Worm (Caenorhabditis elegans) whole organism, L4 larva: ENCODE measurements around the gene srx-9.

ENCODE experiments used
- F37D6.2 ChIP-seq: sonication (generic microtip); optimal IDR thresholded peaks from 2 replicates; lab custom pipeline; 2016; ENCODE audit warnings: mild to moderate bottlenecking, missing genetic modification characterization, missing compliant biosample characterization
- F49E8.2 ChIP-seq: sonication (generic microtip); optimal IDR thresholded peaks from 2 replicates; lab custom pipeline; 2016; ENCODE audit warnings: missing compliant biosample characterization, mild to moderate bottlenecking, missing genetic modification characterization, borderline replicate concordance
- Y75B8A.6 ChIP-seq: fragments of 200-800 bp; sonication (Bioruptor generic); IDR thresholded peaks from 2 replicates; pipeline ENCODE4 v1.3.6; 2022; ENCODE audit warnings: missing genetic modification reagents, missing genetic modification characterization, missing compliant biosample characterization
- ZK337.2 ChIP-seq: fragments of 200-800 bp; sonication (Bioruptor generic); IDR thresholded peaks from 2 replicates; pipeline ENCODE4 v1.3.6; 2022; ENCODE audit warnings: missing genetic modification reagents, missing genetic modification characterization, missing compliant biosample characterization
- aha-1 ChIP-seq: fragments of 150-350 bp; peaks from one replicate; lab custom pipeline; 2014; ENCODE audit warnings: missing biosample characterization, missing genetic modification characterization
- ceh-28 ChIP-seq: fragments of 150-350 bp; optimal IDR thresholded peaks from 2 replicates; lab custom pipeline; 2014; ENCODE audit warnings: missing biosample characterization, missing genetic modification reagents, missing genetic modification characterization
- ceh-32 ChIP-seq: sonication (generic microtip); optimal IDR thresholded peaks from 2 replicates; lab custom pipeline; 2016; ENCODE audit warnings: mild to moderate bottlenecking, missing genetic modification characterization, missing compliant biosample characterization; ENCODE audit not compliant: poor library complexity
- ces-1 ChIP-seq: fragments of 150-350 bp; sonication (generic microtip); optimal IDR thresholded peaks from 4 replicates; lab custom pipeline; 2014; ENCODE audit warnings: missing biosample characterization, missing genetic modification reagents, missing genetic modification characterization
- daf-16 ChIP-seq, 3 experiments: sonication (generic microtip); optimal IDR thresholded peaks; 2 replicates each; lab custom pipeline; 2016 to 2017; ENCODE audit warnings: missing genetic modification characterization in 3 of 3, missing genetic modification reagents in 3 of 3, mild to moderate bottlenecking in 2 of 3, missing compliant biosample characterization in 2 of 3, missing biosample characterization in 1 of 3, moderate library complexity in 1 of 3
- daf-8 ChIP-seq: fragments of 200-800 bp; sonication (Bioruptor generic); IDR thresholded peaks from 2 replicates; pipeline ENCODE4 v1.3.6; 2022; ENCODE audit warnings: missing genetic modification characterization, missing compliant biosample characterization
- fkh-10 ChIP-seq: fragments of 150-350 bp; optimal IDR thresholded peaks from 2 replicates; lab custom pipeline; 2014; ENCODE audit warnings: missing biosample characterization, missing genetic modification reagents, missing genetic modification characterization
- hif-1 ChIP-seq, 2 experiments: sonication (generic microtip); optimal IDR thresholded peaks; 2 replicates each; lab custom pipeline; 2016 to 2017; ENCODE audit warnings: missing compliant biosample characterization in 2 of 2, missing genetic modification characterization in 2 of 2, missing genetic modification reagents in 2 of 2, missing genotype in 2 of 2, mild to moderate bottlenecking in 1 of 2
- hlh-11 ChIP-seq: fragments of 200-800 bp; sonication (Bioruptor generic); optimal IDR thresholded peaks from 2 replicates; lab custom pipeline; 2018; ENCODE audit warnings: mild to moderate bottlenecking, missing genetic modification characterization, missing compliant biosample characterization
- hmg-1.1 ChIP-seq: fragments of 200-800 bp; sonication (Bioruptor generic); IDR thresholded peaks from 2 replicates; pipeline ENCODE4 v1.3.6; 2022; ENCODE audit warnings: missing genetic modification reagents, missing genetic modification characterization, missing compliant biosample characterization
- mdl-1 ChIP-seq, 2 experiments: fragments of 150-350 bp in 1 of 2; sonication (generic microtip) in 1 of 2; optimal IDR thresholded peaks; 2 replicates each; lab custom pipeline; 2014 to 2017; ENCODE audit warnings: missing biosample characterization in 2 of 2, missing genetic modification characterization in 2 of 2
- mep-1 ChIP-seq: fragments of 150-350 bp; sonication (generic microtip); optimal IDR thresholded peaks from 3 replicates; lab custom pipeline; 2014; ENCODE audit warnings: missing biosample characterization, missing genetic modification characterization
- mes-2 ChIP-seq: sonication (generic microtip); optimal IDR thresholded peaks from 2 replicates; lab custom pipeline; 2016; ENCODE audit warnings: missing genotype, mild to moderate bottlenecking, missing genetic modification characterization, missing compliant biosample characterization; ENCODE audit not compliant: poor library complexity, severe bottlenecking
- mxl-2 ChIP-seq: fragments of 200-800 bp; sonication (Bioruptor generic); conservative IDR thresholded peaks from 2 replicates; pipeline ENCODE4 v1.3.6; 2022; ENCODE audit warnings: missing genetic modification reagents, missing genetic modification characterization, missing compliant biosample characterization
- nhr-42 ChIP-seq: fragments of 200-800 bp; sonication (Bioruptor generic); IDR thresholded peaks from 2 replicates; pipeline ENCODE4 v1.3.6; 2022; ENCODE audit warnings: missing genetic modification characterization, missing compliant biosample characterization
- rbr-2 ChIP-seq: sonication (generic microtip); optimal IDR thresholded peaks from 2 replicates; lab custom pipeline; 2016; ENCODE audit warnings: missing genotype, missing genetic modification characterization, missing compliant biosample characterization
- spr-1 ChIP-seq: sonication (generic microtip); optimal IDR thresholded peaks from 2 replicates; lab custom pipeline; 2016; ENCODE audit warnings: mild to moderate bottlenecking, missing genetic modification characterization, missing compliant biosample characterization
- tra-1 ChIP-seq: fragments of 200-800 bp; sonication (Bioruptor generic); IDR thresholded peaks from 2 replicates; pipeline ENCODE4 v1.3.6; 2022; ENCODE audit warnings: missing genetic modification reagents, missing genetic modification characterization, missing compliant biosample characterization
- unc-39 ChIP-seq: sonication (generic microtip); optimal IDR thresholded peaks from 2 replicates; lab custom pipeline; 2017; ENCODE audit warnings: missing biosample characterization, missing genetic modification characterization
- unc-62 ChIP-seq, 3 experiments: fragments of 150-350 bp in 1 of 3; sonication (generic microtip); optimal IDR thresholded peaks in 2 of 3; peaks in 1 of 3; 1 replicate in 1 of 3; 2 replicates in 2 of 3; lab custom pipeline; 2014 to 2017; ENCODE audit warnings: missing biosample characterization in 3 of 3, missing genetic modification characterization in 3 of 3, missing genetic modification reagents in 3 of 3, missing genotype in 1 of 3
- vab-7 ChIP-seq: fragments of 200-800 bp; sonication (Bioruptor generic); IDR thresholded peaks from 2 replicates; pipeline ENCODE4 v1.3.6; 2022; ENCODE audit warnings: missing genetic modification reagents, missing genetic modification characterization, missing compliant biosample characterization
- zag-1 ChIP-seq: fragments of 150-350 bp; optimal IDR thresholded peaks from 2 replicates; lab custom pipeline; 2014; ENCODE audit warnings: missing biosample characterization, missing genetic modification characterization
- zfp-2 ChIP-seq: sonication (generic microtip); optimal IDR thresholded peaks from 2 replicates; lab custom pipeline; 2016; ENCODE audit warnings: mild to moderate bottlenecking, missing genetic modification characterization, missing compliant biosample characterization
- zfp-3 ChIP-seq: fragments of 200-800 bp; sonication (Bioruptor generic); conservative IDR thresholded peaks from 2 replicates; pipeline ENCODE4 v1.3.6; 2022; ENCODE audit warnings: missing genetic modification reagents, missing genetic modification characterization, missing compliant biosample characterization
- zip-2 ChIP-seq: fragments of 150-350 bp; optimal IDR thresholded peaks from 2 replicates; lab custom pipeline; 2014; ENCODE audit warnings: missing biosample characterization, missing genetic modification characterization

Gene srx-9

DNA sequence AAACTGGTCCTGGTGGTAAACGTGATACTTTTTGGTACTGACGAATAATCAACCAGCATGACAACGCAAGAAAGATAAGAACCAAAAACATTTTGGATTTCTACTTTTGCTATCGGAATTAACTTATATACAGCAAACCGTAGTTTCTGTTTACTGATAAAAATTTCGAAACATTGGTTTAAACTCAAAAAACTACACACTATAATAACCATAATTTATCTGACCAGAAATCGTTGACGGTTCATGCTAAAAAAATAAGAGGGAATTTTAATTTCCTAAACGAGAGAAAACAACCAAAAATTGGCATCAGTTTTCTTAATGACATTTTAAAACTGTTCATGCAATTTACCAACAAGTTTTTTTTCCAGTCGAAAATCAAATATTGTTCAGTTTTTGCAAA lies 33.6 kb downstream of the srx-9 start, which contains the start of gene cyp-35A1:
cyp-35A1 (minus strand) TSS at position 101 of the 400 bp plus-strand sequence.
- TF ChIP-seq zag-1 (tag; lab: Kevin White, UChicago) = no peak
- no peak for TF ChIP-seq rbr-2 (tag; lab: Kevin White, UChicago)
- no peak for TF ChIP-seq daf-16 (GFP tag; optimal IDR thresholded peaks at IDR 0.05; lab: Kevin White, UChicago)
- no peak for TF ChIP-seq daf-16 (tag; optimal IDR thresholded peaks at IDR 0.05; lab: Kevin White, UChicago)
- no peak for TF ChIP-seq hif-1 (tag; optimal IDR thresholded peaks at IDR 0.05; lab: Kevin White, UChicago)
- TF ChIP-seq F37D6.2 (tag; lab: Kevin White, UChicago) = no peak
- TF ChIP-seq mes-2 (tag; lab: Kevin White, UChicago) = no peak
- no peak for TF ChIP-seq hmg-1.1
- TF ChIP-seq hlh-11 (tag; lab: Kevin White, UChicago) = no peak
- TF ChIP-seq unc-39 = no peak
- no peak for TF ChIP-seq vab-7 (GFP tag; lab: Robert Waterston, UW)
- TF ChIP-seq mep-1 (tag; lab: Kevin White, UChicago) = no peak
- TF ChIP-seq Y75B8A.6 (GFP tag; lab: Robert Waterston, UW) = no peak
- no peak for TF ChIP-seq F49E8.2
- no peak for TF ChIP-seq zip-2 (tag; lab: Kevin White, UChicago)
- no peak for TF ChIP-seq ceh-28 (tag; lab: Kevin White, UChicago)
- no peak for TF ChIP-seq ZK337.2
- TF ChIP-seq fkh-10 (GFP tag; lab: Kevin White, UChicago) = no peak
- TF ChIP-seq ceh-32 (tag; lab: Kevin White, UChicago) = no peak

DNA sequence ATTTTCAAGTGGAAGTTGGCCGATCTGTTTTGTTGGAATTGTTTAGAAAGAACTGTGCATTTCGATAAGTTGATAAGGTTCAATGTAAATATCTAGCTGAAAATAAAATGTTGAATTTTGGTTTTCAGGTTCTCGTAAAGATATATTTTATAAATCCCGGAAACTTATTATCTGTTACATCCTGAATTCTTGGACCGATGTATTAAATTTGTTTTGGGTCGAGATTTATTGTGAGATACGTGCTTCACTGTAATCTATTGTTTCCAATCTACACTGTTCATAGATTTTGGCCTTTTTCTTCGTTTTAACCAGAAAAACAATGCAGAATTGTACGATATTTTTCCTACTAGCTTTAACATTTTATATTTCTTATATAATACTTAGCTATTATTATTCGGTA lies 38.1 kb downstream of the srx-9 start, which contains the start of gene C03G6.6:
C03G6.6 (plus strand) TSS at position 301 of the 400 bp plus-strand sequence.
- TF ChIP-seq zfp-2 (tag; lab: Kevin White, UChicago) (no peak), mxl-2 (GFP tag; lab: Robert Waterston, UW) (no peak), tra-1 (no peak), nhr-42 (no peak), zfp-3 (no peak), aha-1 (no peak)
- TF ChIP-seq, all 104 proteins: peak for 0

- TF ChIP-seq ZK337.2 = no peak
- TF ChIP-seq daf-16 (GFP tag; optimal IDR thresholded peaks at IDR 0.05; lab: Kevin White, UChicago) = no peak
- no peak for TF ChIP-seq daf-16 (tag; optimal IDR thresholded peaks at IDR 0.05; lab: Kevin White, UChicago)
- TF ChIP-seq mdl-1 (tag; optimal IDR thresholded peaks at IDR 0.05; lab: Kevin White, UChicago) = no peak
Observed at ce11 chrV:7356684-7357083, 38.6 kb downstream of the srx-9 start, which contains the start of gene C03G6.21. TSS of gene C03G6.21 (minus strand) at chrV:7356784.

ce11 chrV:7355464-7355863 lies 39.8 kb downstream of the srx-9 start, which contains the start of gene tag-293:
TSS of gene tag-293 (minus strand) at chrV:7355564.
- TF ChIP-seq spr-1 = no peak

DNA sequence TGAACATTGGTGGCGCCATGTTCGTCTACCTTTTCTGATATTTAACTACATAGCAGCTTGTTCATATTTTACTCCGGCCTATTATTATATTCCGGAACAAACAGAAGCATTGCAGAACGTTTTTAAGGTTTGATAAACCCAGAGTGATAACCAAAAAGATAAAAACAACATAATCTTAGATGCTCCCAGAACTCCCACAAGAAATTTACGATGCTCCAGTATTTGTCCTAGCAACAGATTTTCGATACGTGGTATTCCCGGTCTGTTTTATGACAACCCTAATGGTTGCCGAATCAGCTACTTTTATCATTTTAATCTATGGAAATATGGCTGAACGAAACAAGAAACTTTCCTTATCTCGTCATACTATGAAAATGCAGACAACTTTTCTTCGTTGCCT lies 41.7 kb downstream of the srx-9 start:
- TF ChIP-seq unc-62 (GFP tag; optimal IDR thresholded peaks at IDR 0.05 in 1 of 2; lab: Kevin White, UChicago) (peak in 1 of 2 experiments; percentile 92), unc-62 (tag; optimal IDR thresholded peaks at IDR 0.05; lab: Kevin White, UChicago) (no peak), daf-8 (GFP tag; lab: Robert Waterston, UW) (no peak)

DNA sequence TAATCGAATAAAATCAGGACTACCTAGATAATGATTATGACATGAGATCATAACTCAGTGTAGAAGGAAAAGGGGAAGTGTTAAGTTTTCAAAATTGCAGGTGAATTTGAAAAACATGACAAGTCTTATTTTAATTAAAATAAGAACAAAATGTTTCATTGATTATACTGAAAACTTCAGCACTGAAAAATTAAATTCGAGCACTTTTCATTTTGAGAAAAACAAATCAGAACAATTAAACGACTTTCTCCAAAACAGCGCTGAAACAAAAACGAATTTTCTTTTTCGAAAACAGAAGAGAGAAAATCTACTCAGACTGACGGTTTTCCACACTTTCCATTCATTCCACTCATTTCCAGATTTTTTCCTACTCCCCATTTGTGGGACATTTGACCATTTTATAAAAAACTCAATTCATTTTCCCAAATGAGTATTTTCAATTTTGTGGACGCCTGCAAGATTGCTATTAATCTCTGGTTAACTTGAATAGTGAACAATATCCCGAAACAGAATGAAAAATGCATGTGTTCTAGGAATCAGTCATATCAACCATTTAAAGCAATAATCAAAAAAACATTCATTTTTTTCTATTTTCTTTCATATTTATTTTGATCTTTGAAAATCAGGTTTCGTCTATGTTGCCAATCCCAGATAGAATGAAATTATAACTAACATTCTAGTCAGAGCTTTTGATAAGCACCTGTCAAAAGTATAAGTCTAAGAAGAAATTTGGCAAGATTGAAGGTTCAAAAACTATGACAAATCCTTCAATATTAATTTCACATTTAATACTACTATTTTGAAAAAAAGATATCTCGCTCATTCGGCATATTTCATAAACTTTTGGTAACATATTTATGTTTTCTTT lies 42.8 kb downstream of the srx-9 start, which contains the start of the genes srh-231 and srh-275:
srh-231 (minus strand) TSS at position 51 of the 868 bp plus-strand sequence.
srh-275 (plus strand) TSS at position 818 of the 868 bp plus-strand sequence.
- TF ChIP-seq aha-1 (peak; percentile 92), ces-1 (GFP tag; lab: Kevin White, UChicago) (no peak)
